Fruit fly (Drosophila melanogaster): ENCODE measurements around the gene KrT95D.
A peak's percentile ranks its signal among the peaks of the same experiment; 100 is the strongest.

KrT95D gene

dm6 chr3R:24014600-24014999 lies 17.0 kb downstream of the KrT95D start (continued):
- no peak for TF ChIP-seq Met (GFP tag; optimal IDR thresholded peaks at IDR 0.05)
- TF ChIP-seq CG34406 (GFP tag; optimal IDR thresholded peaks at IDR 0.05), result peak; percentile 13
- TF ChIP-seq Ets21C (GFP tag; optimal IDR thresholded peaks at IDR 0.05), result no peak
- no peak for TF ChIP-seq CG4318 (GFP tag; optimal IDR thresholded peaks at IDR 0.05)
- TF ChIP-seq Lpt (GFP tag; optimal IDR thresholded peaks at IDR 0.05), result no peak
- no peak for TF ChIP-seq CG10669 (GFP tag; optimal IDR thresholded peaks at IDR 0.05)
- no peak for TF ChIP-seq Sox15 (GFP tag; optimal IDR thresholded peaks at IDR 0.05)
- TF ChIP-seq achi (GFP tag; optimal IDR thresholded peaks at IDR 0.05), result no peak
- TF ChIP-seq CG6163 (GFP tag; IDR thresholded peaks at IDR 0.05), result peak; percentile 15; the same call in 1 of the 3 replicates
- TF ChIP-seq esn (GFP tag; optimal IDR thresholded peaks at IDR 0.05), result peak; percentile 10
- TF ChIP-seq CG11294 (GFP tag; IDR thresholded peaks at IDR 0.05), result no peak
- TF ChIP-seq eg (GFP tag; IDR thresholded peaks at IDR 0.05), result 0 out of 3 replicates have a peak, but pooled peaks have one; percentile 14
- TF ChIP-seq Sox102F (GFP tag; optimal IDR thresholded peaks at IDR 0.05), result no peak
- TF ChIP-seq fd59A (GFP tag; optimal IDR thresholded peaks at IDR 0.05), result no peak
- no peak for TF ChIP-seq pdm3 (GFP tag; optimal IDR thresholded peaks at IDR 0.05)
- TF ChIP-seq CG15336 (GFP tag; IDR thresholded peaks at IDR 0.05), result 0 out of 2 replicates have a peak, but pooled peaks have one; percentile 19
- TF ChIP-seq Blimp-1 (GFP tag; optimal IDR thresholded peaks at IDR 0.05), result no peak
- no peak for TF ChIP-seq CG3032 (tag; optimal IDR thresholded peaks at IDR 0.05)
- TF ChIP-seq salr (GFP tag; optimal IDR thresholded peaks at IDR 0.05), result no peak
- TF ChIP-seq CG6276 (GFP tag; optimal IDR thresholded peaks at IDR 0.05), result no peak
- no peak for TF ChIP-seq CG6854 (GFP tag; optimal IDR thresholded peaks at IDR 0.05)
- TF ChIP-seq Hr4 (GFP tag; optimal IDR thresholded peaks at IDR 0.05), result no peak
- TF ChIP-seq dac (GFP tag; optimal IDR thresholded peaks at IDR 0.05), result no peak
- TF ChIP-seq CG8119 (GFP tag; IDR thresholded peaks at IDR 0.05), result 0 out of 3 replicates have a peak, but pooled peaks have one; percentile 25
- TF ChIP-seq OdsH (GFP tag; optimal IDR thresholded peaks at IDR 0.05), result no peak
- no peak for TF ChIP-seq CG6808 (GFP tag; optimal IDR thresholded peaks at IDR 0.05)
- no peak for TF ChIP-seq CG8632 (GFP tag; optimal IDR thresholded peaks at IDR 0.05)
- TF ChIP-seq CG6792 (GFP tag; optimal IDR thresholded peaks at IDR 0.05), result no peak

- TF ChIP-seq CG10631 (GFP tag; optimal IDR thresholded peaks at IDR 0.05) (no peak), achi (GFP tag; optimal IDR thresholded peaks at IDR 0.05) (no peak), fkh (GFP tag; optimal IDR thresholded peaks at IDR 0.05) (no peak), CG32006 (GFP tag; optimal IDR thresholded peaks at IDR 0.05) (no peak), Sox14 (GFP tag; optimal IDR thresholded peaks at IDR 0.05) (no peak), net (GFP tag; optimal IDR thresholded peaks at IDR 0.05) (no peak), Met (GFP tag; optimal IDR thresholded peaks at IDR 0.05) (no peak), Gug (GFP tag; IDR thresholded peaks at IDR 0.05) (no peak), pdm3 (GFP tag; optimal IDR thresholded peaks at IDR 0.05) (no peak), CG4318 (GFP tag; optimal IDR thresholded peaks at IDR 0.05) (no peak), CG6276 (GFP tag; optimal IDR thresholded peaks at IDR 0.05) (no peak), CG8119 (GFP tag; IDR thresholded peaks at IDR 0.05) (no peak), CG3919 (GFP tag; optimal IDR thresholded peaks at IDR 0.05) (no peak), fd85E (GFP tag; optimal IDR thresholded peaks at IDR 0.05) (no peak)
Measured at dm6 chr3R:24012038-24012693, 19.5 kb downstream of the KrT95D start.

- TF ChIP-seq CG9139 (GFP tag; optimal IDR thresholded peaks at IDR 0.05), result no peak
- peak; percentile 2 for TF ChIP-seq CG16779 (tag; optimal IDR thresholded peaks at IDR 0.05)
- peak; percentile 73 for TF ChIP-seq svp (GFP tag)
- no peak for TF ChIP-seq CG8319 (GFP tag; optimal IDR thresholded peaks at IDR 0.05)
- TF ChIP-seq fd85E (GFP tag; optimal IDR thresholded peaks at IDR 0.05), result no peak
- TF ChIP-seq CG4318 (GFP tag; optimal IDR thresholded peaks at IDR 0.05), result peak; percentile 40
- TF ChIP-seq Sox14 (GFP tag; optimal IDR thresholded peaks at IDR 0.05), result peak; percentile 25
- peak; percentile 26 for TF ChIP-seq Lpt (GFP tag; optimal IDR thresholded peaks at IDR 0.05)
- no peak for TF ChIP-seq salr (GFP tag; optimal IDR thresholded peaks at IDR 0.05)
- TF ChIP-seq Gug (GFP tag; IDR thresholded peaks at IDR 0.05), result peak; percentile 39
- peak; percentile 23 for TF ChIP-seq CG8632 (GFP tag; optimal IDR thresholded peaks at IDR 0.05)
- TF ChIP-seq dsx (GFP tag; optimal IDR thresholded peaks at IDR 0.05; ENCODE audit: poor library complexity, severe bottlenecking), result no peak
- TF ChIP-seq fd59A (GFP tag; optimal IDR thresholded peaks at IDR 0.05), result no peak
- peak; percentile 54 for TF ChIP-seq Smox (GFP tag; optimal IDR thresholded peaks at IDR 0.05)
- peak; percentile 25 for TF ChIP-seq CG7368 (GFP tag; optimal IDR thresholded peaks at IDR 0.05)
- TF ChIP-seq Eip93F (GFP tag; optimal IDR thresholded peaks at IDR 0.05), result no peak
- TF ChIP-seq Sox15 (GFP tag; optimal IDR thresholded peaks at IDR 0.05), result no peak
- peak; percentile 53 for TF ChIP-seq Hr39 (GFP tag; optimal IDR thresholded peaks at IDR 0.05)
- TF ChIP-seq CG11294 (GFP tag; IDR thresholded peaks at IDR 0.05), result no peak; the same call in 1 of the 2 replicates
- TF ChIP-seq Ets21C (GFP tag; optimal IDR thresholded peaks at IDR 0.05), result no peak
- TF ChIP-seq Hr38 (GFP tag; optimal IDR thresholded peaks at IDR 0.05), result no peak
Measured at dm6 chr3R:24010637-24011214, 20.9 kb downstream of the KrT95D start.

All from whole organism, prepupa.